Fruit fly (Drosophila melanogaster) whole organism, embryonic: ENCODE data around the gene E2f1.
A peak's percentile ranks its signal among the peaks of the same experiment; 100 is the strongest.

ENCODE experiments used
- Bteb2 ChIP-seq: fragments of 200-800 bp; sonication (Bioruptor generic); optimal IDR thresholded peaks from 2 replicates; lab custom pipeline; 2016; ENCODE audit warnings: missing biosample characterization, missing genetic modification characterization
- CG11093 ChIP-seq: fragments of 200-800 bp; sonication (Bioruptor generic); IDR thresholded peaks from 3 replicates; pipeline ENCODE4 v1.3.6; 2022; ENCODE audit warnings: missing biosample characterization, missing genetic modification characterization
- CG11398 ChIP-seq: fragments of 200-800 bp; sonication (Bioruptor generic); optimal IDR thresholded peaks from 2 replicates; lab custom pipeline; 2016; ENCODE audit warnings: missing biosample characterization, missing genetic modification characterization
- CG12071 ChIP-seq: fragments of 200-800 bp; sonication (Bioruptor generic); optimal IDR thresholded peaks from 3 replicates; lab custom pipeline; 2018; ENCODE audit warnings: missing biosample characterization, mild to moderate bottlenecking, missing genetic modification characterization
- CG12155 ChIP-seq: fragments of 200-800 bp; sonication (Bioruptor generic); optimal IDR thresholded peaks from 3 replicates; lab custom pipeline; 2016; ENCODE audit warnings: missing biosample characterization, missing genetic modification characterization
- CG12219 ChIP-seq: fragments of 200-800 bp; sonication (Bioruptor generic); optimal IDR thresholded peaks from 3 replicates; lab custom pipeline; 2018; ENCODE audit warnings: missing biosample characterization, mild to moderate bottlenecking, missing genetic modification characterization
- CG13424 ChIP-seq: fragments of 200-800 bp; sonication (Bioruptor generic); optimal IDR thresholded peaks from 2 replicates; lab custom pipeline; 2019; ENCODE audit warnings: missing biosample characterization, mild to moderate bottlenecking, missing genetic modification characterization, moderate library complexity
- CG15011 ChIP-seq: fragments of 200-800 bp; sonication (Bioruptor generic); optimal IDR thresholded peaks from 3 replicates; lab custom pipeline; 2018; ENCODE audit warnings: missing biosample characterization, mild to moderate bottlenecking, missing genetic modification characterization
- CG2116 ChIP-seq: fragments of 200-800 bp; sonication (Bioruptor generic); optimal IDR thresholded peaks from 3 replicates; lab custom pipeline; 2018; ENCODE audit warnings: missing biosample characterization, mild to moderate bottlenecking, missing genetic modification characterization
- CG32767 ChIP-seq: fragments of 200-800 bp; sonication (Bioruptor generic); IDR thresholded peaks from 2 replicates; pipeline ENCODE4 v1.3.6; 2022; ENCODE audit warnings: missing biosample characterization, missing genetic modification characterization
- CG33213 ChIP-seq: fragments of 200-800 bp; sonication (Bioruptor generic); optimal IDR thresholded peaks from 3 replicates; lab custom pipeline; 2016; ENCODE audit warnings: missing biosample characterization, missing genetic modification characterization
- CG4424 ChIP-seq: fragments of 200-800 bp; sonication (Bioruptor generic); optimal IDR thresholded peaks from 3 replicates; lab custom pipeline; 2016; ENCODE audit warnings: missing biosample characterization, missing genetic modification characterization
- CG5245 ChIP-seq: fragments of 200-800 bp; sonication (Bioruptor generic); optimal IDR thresholded peaks from 3 replicates; lab custom pipeline; 2016; ENCODE audit warnings: missing biosample characterization, missing genetic modification characterization
- CG7357 ChIP-seq: fragments of 200-800 bp; sonication (Bioruptor generic); IDR thresholded peaks from 3 replicates; pipeline ENCODE4 v1.3.6; 2022; ENCODE audit warnings: missing biosample characterization, missing genetic modification characterization
- CG7556 ChIP-seq: fragments of 200-800 bp; sonication (Bioruptor generic); optimal IDR thresholded peaks from 2 replicates; lab custom pipeline; 2017; ENCODE audit warnings: missing biosample characterization, mild to moderate bottlenecking, missing genetic modification characterization
- CG9609 ChIP-seq: fragments of 200-800 bp; sonication (Bioruptor generic); optimal IDR thresholded peaks from 3 replicates; lab custom pipeline; 2016; ENCODE audit warnings: missing biosample characterization, missing genetic modification characterization
- CG9727 ChIP-seq: fragments of 200-800 bp; sonication (Bioruptor generic); optimal IDR thresholded peaks from 3 replicates; lab custom pipeline; 2017; ENCODE audit warnings: missing biosample characterization, mild to moderate bottlenecking, missing genetic modification characterization
- Dfd ChIP-seq, 2 experiments: fragments of >200 bp; optimal IDR thresholded peaks; 2 replicates each; lab custom pipeline; 2017; ENCODE audit warnings: missing biosample characterization in 2 of 2, missing genetic modification characterization in 2 of 2
- Doc3 ChIP-seq: fragments of 200-800 bp; sonication (Bioruptor generic); IDR thresholded peaks from 3 replicates; pipeline ENCODE4 v1.3.6; 2022; ENCODE audit warnings: missing biosample characterization, missing genetic modification characterization; ENCODE audit not compliant: partially characterized antibody
- Fer1 ChIP-seq: fragments of 200-800 bp; sonication (Bioruptor generic); optimal IDR thresholded peaks from 2 replicates; lab custom pipeline; 2017; ENCODE audit warnings: missing biosample characterization, mild to moderate bottlenecking, missing genetic modification characterization
- HHEX ChIP-seq: fragments of 200-800 bp; sonication (Bioruptor generic); optimal IDR thresholded peaks from 3 replicates; lab custom pipeline; 2017; ENCODE audit warnings: missing biosample characterization, mild to moderate bottlenecking, missing genetic modification characterization, missing genetic modification reagents
- HLH54F ChIP-seq: fragments of 200-800 bp; sonication (Bioruptor generic); optimal IDR thresholded peaks from 3 replicates; lab custom pipeline; 2016; ENCODE audit warnings: missing biosample characterization, missing genetic modification characterization
- Hand ChIP-seq: fragments of 200-800 bp; sonication (Bioruptor generic); optimal IDR thresholded peaks from 2 replicates; lab custom pipeline; 2017; ENCODE audit warnings: mild to moderate bottlenecking, missing biosample characterization, missing genetic modification reagents, missing genetic modification characterization
- Med ChIP-seq: fragments of 200-800 bp; sonication (Bioruptor generic); peaks from one replicate; lab custom pipeline; 2016; ENCODE audit warnings: missing biosample characterization, missing genetic modification characterization, mild to moderate bottlenecking, inconsistent platforms, moderate library complexity
- Nf-YC ChIP-seq: fragments of 200-800 bp; optimal IDR thresholded peaks from 3 replicates; lab custom pipeline; 2019; ENCODE audit warnings: missing biosample characterization, mild to moderate bottlenecking, missing genetic modification characterization, moderate library complexity
- Opbp ChIP-seq: fragments of 200-800 bp; sonication (Bioruptor generic); IDR thresholded peaks from 3 replicates; pipeline ENCODE4 v1.3.6; 2022; ENCODE audit warnings: missing biosample characterization, missing genetic modification characterization; ENCODE audit not compliant: partially characterized antibody
- Sin3A ChIP-seq: fragments of >200 bp; optimal IDR thresholded peaks from 2 replicates; lab custom pipeline; 2018
- YL-1 ChIP-seq: fragments of 200-800 bp; sonication (Bioruptor generic); optimal IDR thresholded peaks from 3 replicates; lab custom pipeline; 2017; ENCODE audit warnings: missing biosample characterization, mild to moderate bottlenecking, missing genetic modification characterization
- amos ChIP-seq: fragments of 200-800 bp; sonication (Bioruptor generic); IDR thresholded peaks from 2 replicates; pipeline ENCODE4 v1.3.6; 2022; ENCODE audit warnings: missing biosample characterization, missing genetic modification characterization; ENCODE audit not compliant: partially characterized antibody
- aop ChIP-seq: fragments of 200-800 bp; sonication (Bioruptor generic); IDR thresholded peaks from 2 replicates; pipeline ENCODE4 v1.3.6; 2022; ENCODE audit warnings: missing biosample characterization, missing genetic modification characterization
- cg ChIP-seq: fragments of 200-800 bp; sonication (Bioruptor generic); optimal IDR thresholded peaks from 3 replicates; lab custom pipeline; 2019; ENCODE audit warnings: missing biosample characterization, mild to moderate bottlenecking, missing genetic modification characterization, moderate library complexity
- corto ChIP-seq: fragments of 200-800 bp; sonication (Bioruptor generic); optimal IDR thresholded peaks from 2 replicates; lab custom pipeline; 2016; ENCODE audit warnings: missing biosample characterization, mild to moderate bottlenecking, missing genetic modification characterization, moderate library complexity
- crc ChIP-seq: fragments of 200-800 bp; sonication (Bioruptor generic); optimal IDR thresholded peaks from 2 replicates; lab custom pipeline; 2016; ENCODE audit warnings: missing biosample characterization, missing genetic modification characterization
- da ChIP-seq: fragments of 200-800 bp; sonication (Bioruptor generic); optimal IDR thresholded peaks from 2 replicates; lab custom pipeline; 2016; ENCODE audit warnings: missing biosample characterization, missing genetic modification characterization
- dati ChIP-seq: fragments of 200-800 bp; sonication (Bioruptor generic); IDR thresholded peaks from 2 replicates; pipeline ENCODE4 v1.3.6; 2022; ENCODE audit warnings: missing biosample characterization, missing genetic modification characterization
- dmrt99B ChIP-seq: fragments of 200-800 bp; sonication (Bioruptor generic); optimal IDR thresholded peaks from 2 replicates; lab custom pipeline; 2018; ENCODE audit warnings: missing biosample characterization, mild to moderate bottlenecking, missing genetic modification characterization, moderate library complexity
- esg ChIP-seq: fragments of 200-800 bp; sonication (Bioruptor generic); conservative IDR thresholded peaks from 2 replicates; pipeline ENCODE4 v1.3.6; 2022; ENCODE audit warnings: missing biosample characterization, missing genetic modification characterization
- eve ChIP-seq, 2 experiments: fragments of >200 bp; optimal IDR thresholded peaks; 2 replicates each; lab custom pipeline; 2017; ENCODE audit warnings: missing biosample characterization in 2 of 2, missing genetic modification characterization in 2 of 2
- fd102C ChIP-seq: fragments of 200-800 bp; sonication (Bioruptor generic); optimal IDR thresholded peaks from 2 replicates; lab custom pipeline; 2018; ENCODE audit warnings: missing biosample characterization, mild to moderate bottlenecking, missing genetic modification characterization, moderate library complexity
- gce ChIP-seq: fragments of 200-800 bp; sonication (Bioruptor generic); IDR thresholded peaks from 3 replicates; pipeline ENCODE4 v1.3.6; 2022; ENCODE audit warnings: missing biosample characterization, missing genetic modification characterization
- gfzf ChIP-seq: fragments of 200-800 bp; sonication (Bioruptor generic); optimal IDR thresholded peaks from 2 replicates; lab custom pipeline; 2016; ENCODE audit warnings: missing biosample characterization, mild to moderate bottlenecking, missing genetic modification characterization, moderate library complexity
- jumu ChIP-seq: fragments of 200-800 bp; sonication (Bioruptor generic); optimal IDR thresholded peaks from 3 replicates; lab custom pipeline; 2016; ENCODE audit warnings: missing biosample characterization, missing genetic modification characterization
- kay ChIP-seq: fragments of 200-800 bp; sonication (Bioruptor generic); optimal IDR thresholded peaks from 2 replicates; lab custom pipeline; 2016; ENCODE audit warnings: missing biosample characterization, missing genetic modification characterization
- lov ChIP-seq, 2 experiments: fragments of 200-800 bp in 1 of 2; fragments of >200 bp in 1 of 2; sonication (Bioruptor generic) in 1 of 2; IDR thresholded peaks in 1 of 2; optimal IDR thresholded peaks in 1 of 2; 2 replicates in 1 of 2; 3 replicates in 1 of 2; pipeline versions ENCODE4 v1.3.6 to Lab custom; 2017 to 2022; ENCODE audit warnings: missing biosample characterization in 1 of 2, missing genetic modification characterization in 1 of 2
- nau ChIP-seq: fragments of 200-800 bp; sonication (Bioruptor generic); optimal IDR thresholded peaks from 3 replicates; lab custom pipeline; 2017; ENCODE audit warnings: missing biosample characterization, mild to moderate bottlenecking, missing genetic modification characterization, missing genetic modification reagents
- repo ChIP-seq: fragments of 200-800 bp; sonication (Bioruptor generic); optimal IDR thresholded peaks from 2 replicates; lab custom pipeline; 2016; ENCODE audit warnings: missing biosample characterization, missing genetic modification characterization
- sima ChIP-seq: fragments of 200-800 bp; sonication (Bioruptor generic); optimal IDR thresholded peaks from 2 replicates; lab custom pipeline; 2016; ENCODE audit warnings: missing biosample characterization, missing genetic modification characterization
- sug ChIP-seq: fragments of 200-800 bp; optimal IDR thresholded peaks from 2 replicates; lab custom pipeline; 2019; ENCODE audit warnings: missing biosample characterization, mild to moderate bottlenecking, missing genetic modification characterization, moderate library complexity
- tup ChIP-seq: fragments of 200-800 bp; sonication (Bioruptor generic); optimal IDR thresholded peaks from 2 replicates; lab custom pipeline; 2016; ENCODE audit warnings: missing biosample characterization, mild to moderate bottlenecking, missing genetic modification characterization, moderate library complexity
- unpg ChIP-seq: fragments of 200-800 bp; sonication (Bioruptor generic); optimal IDR thresholded peaks from 3 replicates; lab custom pipeline; 2018; ENCODE audit warnings: missing biosample characterization, mild to moderate bottlenecking, missing genetic modification characterization, moderate library complexity

Gene E2f1

DNA sequence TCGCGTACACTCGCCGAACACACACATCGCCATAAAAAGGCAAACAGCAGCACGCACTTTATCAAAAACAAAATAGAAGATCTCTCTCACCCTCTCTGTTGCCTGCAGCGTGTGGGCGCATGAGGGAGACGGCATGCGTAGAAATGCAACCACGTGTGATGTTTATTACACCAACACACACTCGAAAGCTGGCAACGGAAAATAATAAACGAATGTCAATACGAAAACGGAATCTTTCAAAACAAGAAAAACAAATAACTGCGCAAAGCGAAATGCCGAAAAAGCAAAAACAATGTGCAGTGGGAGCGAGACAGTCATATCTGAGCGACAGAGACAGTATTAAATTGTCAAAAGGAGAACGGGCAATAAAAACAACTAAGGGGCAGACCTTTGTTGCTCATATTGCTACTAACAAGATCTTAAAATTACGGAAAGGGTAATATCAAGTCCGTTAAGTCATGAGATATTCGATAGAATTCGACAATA, 47.3 kb downstream of the E2f1 start (continued):
- peak; percentile 87 for TF ChIP-seq da (GFP tag; lab: Kevin White, UChicago)
- TF ChIP-seq CG11398 (GFP tag; lab: Kevin White, UChicago), result peak; percentile 95
- peak; percentile 52 for TF ChIP-seq CG9609
- peak; percentile 60 for TF ChIP-seq unpg
- TF ChIP-seq Doc3 (GFP tag; lab: Robert Waterston, UW), result no peak
- peak; percentile 81 for TF ChIP-seq CG12219 (GFP tag; lab: Kevin White, UChicago)
- no peak for TF ChIP-seq Sin3A (lab: Kevin White, UChicago)
- TF ChIP-seq gce (GFP tag; lab: Robert Waterston, UW), result no peak
- TF ChIP-seq Fer1 (GFP tag; lab: Kevin White, UChicago), result peak; percentile 87
- peak; percentile 78 for TF ChIP-seq jumu
- peak; percentile 57 for TF ChIP-seq CG13424 (tag; lab: Kevin White, UChicago)
- peak; percentile 77 for TF ChIP-seq corto (GFP tag; lab: Kevin White, UChicago)
- peak; percentile 12 for TF ChIP-seq tup (GFP tag; lab: Kevin White, UChicago)
- peak; percentile 99 for TF ChIP-seq cg (GFP tag; lab: Kevin White, UChicago)
- no peak for TF ChIP-seq CG7357 (GFP tag; lab: Robert Waterston, UW)
- TF ChIP-seq sug (tag; lab: Kevin White, UChicago), result peak; percentile 82
- peak; percentile 72 for TF ChIP-seq YL-1 (GFP tag; lab: Kevin White, UChicago)
- peak; percentile 86 for TF ChIP-seq CG33213
- peak; percentile 55 for TF ChIP-seq crc (GFP tag; lab: Kevin White, UChicago)
- peak; percentile 32 for TF ChIP-seq CG7556
- TF ChIP-seq CG12155 (GFP tag; lab: Kevin White, UChicago), result no peak
- no peak for TF ChIP-seq Opbp (GFP tag; lab: Robert Waterston, UW)
- peak; percentile 5 for TF ChIP-seq CG5245 (GFP tag; lab: Kevin White, UChicago)
- no peak; the same call in 2 of the 3 replicates for TF ChIP-seq CG11093
- TF ChIP-seq CG15011 (GFP tag; lab: Kevin White, UChicago), result peak; percentile 79
- no peak for TF ChIP-seq esg (GFP tag; lab: Robert Waterston, UW)
- TF ChIP-seq gfzf (GFP tag; lab: Kevin White, UChicago), result peak; percentile 16
- peak; percentile 66 for TF ChIP-seq sima (GFP tag; lab: Kevin White, UChicago)
- TF ChIP-seq kay (GFP tag; lab: Kevin White, UChicago), result peak; percentile 6
- peak; percentile 83 for TF ChIP-seq CG9727 (GFP tag; lab: Kevin White, UChicago)
- TF ChIP-seq dati (GFP tag; lab: Robert Waterston, UW), result no peak
- TF ChIP-seq aop (GFP tag; lab: Robert Waterston, UW), result no peak
- TF ChIP-seq fd102C, result peak; percentile 91
- TF ChIP-seq Nf-YC (tag; lab: Kevin White, UChicago), result peak; percentile 68
- no peak for TF ChIP-seq CG32767 (GFP tag; lab: Robert Waterston, UW)
- no peak for TF ChIP-seq Dfd (GFP tag; optimal IDR thresholded peaks at IDR 0.05; lab: Kevin White, UChicago)
- no peak for TF ChIP-seq amos (GFP tag; lab: Robert Waterston, UW)
- peak; percentile 82 for TF ChIP-seq HHEX
- no peak for TF ChIP-seq CG4424
- peak; percentile 39 for TF ChIP-seq dmrt99B (tag; lab: Kevin White, UChicago)
- peak in 1 of 2 experiments; percentile 50 for TF ChIP-seq eve (GFP tag; optimal IDR thresholded peaks at IDR 0.05; lab: Kevin White, UChicago)
- peak; percentile 87 for TF ChIP-seq CG12071 (GFP tag; lab: Kevin White, UChicago)
- peak; percentile 97 for TF ChIP-seq Med (GFP tag; lab: Kevin White, UChicago)
- TF ChIP-seq repo (GFP tag; lab: Kevin White, UChicago), result peak; percentile 60
- peak; percentile 92 for TF ChIP-seq nau (GFP tag; lab: Kevin White, UChicago)
- TF ChIP-seq Hand (GFP tag; lab: Kevin White, UChicago), result peak; percentile 64
- TF ChIP-seq Bteb2 (GFP tag; lab: Kevin White, UChicago), result peak; percentile 45
- TF ChIP-seq CG2116, result peak; percentile 63
- TF ChIP-seq HLH54F (GFP tag; lab: Kevin White, UChicago), result peak; percentile 62
- no peak for TF ChIP-seq lov (optimal IDR thresholded peaks at IDR 0.05; lab: Kevin White, UChicago)
- TF ChIP-seq lov (GFP tag; IDR thresholded peaks at IDR 0.05; lab: Robert Waterston, UW), result no peak
